Worm (Caenorhabditis elegans) whole organism, midembryonic: ENCODE measurements around the gene ifas-3.

Source experiments
- flt-1 ChIP-seq: fragments of 200-800 bp; sonication (Bioruptor generic); IDR thresholded peaks from 2 replicates; pipeline ENCODE4 v1.3.6; 2022; ENCODE audit warnings: missing genetic modification characterization, missing compliant biosample characterization
- klf-2 ChIP-seq: fragments of 200-800 bp; sonication (Bioruptor generic); conservative IDR thresholded peaks from 2 replicates; pipeline ENCODE4 v1.3.6; 2022; ENCODE audit warnings: missing genetic modification reagents, missing genetic modification characterization, missing compliant biosample characterization
- med-1 ChIP-seq: sonication (generic microtip); optimal IDR thresholded peaks from 2 replicates; lab custom pipeline; 2017; ENCODE audit warnings: missing genetic modification characterization, mild to moderate bottlenecking, missing compliant biosample characterization, antibody characterized with exemption, missing genetic modification reagents; ENCODE audit not compliant: insufficient read depth
- ref-1 ChIP-seq: fragments of 200-800 bp; sonication (Bioruptor generic); conservative IDR thresholded peaks from 2 replicates; pipeline ENCODE4 v1.3.6; 2022; ENCODE audit warnings: missing genetic modification reagents, missing genetic modification characterization, missing compliant biosample characterization
- ztf-23 ChIP-seq: fragments of 200-800 bp; sonication (Bioruptor generic); IDR thresholded peaks from 2 replicates; pipeline ENCODE4 v1.3.6; 2022; ENCODE audit warnings: missing genetic modification reagents, missing genetic modification characterization, missing compliant biosample characterization
- ztf-29 ChIP-seq: fragments of 200-800 bp; sonication (Bioruptor generic); IDR thresholded peaks from 2 replicates; pipeline ENCODE4 v1.3.6; 2022; ENCODE audit warnings: missing genetic modification reagents, missing genetic modification characterization, missing compliant biosample characterization

ce11 chrIV:15997906-15998305 lies 47.2 kb upstream of the ifas-3 start:
- TF ChIP-seq ztf-29 (GFP tag; lab: Robert Waterston, UW) (no peak), med-1 (GFP tag; lab: Kevin White, UChicago) (no peak), ref-1 (GFP tag; lab: Robert Waterston, UW) (no peak), klf-2 (no peak), ztf-23 (no peak), flt-1 (GFP tag; lab: Robert Waterston, UW) (no peak)
